Fruit fly (Drosophila melanogaster) whole organism, wandering third instar larva: ENCODE data around the gene Gale.

Source experiments
- CrebA ChIP-seq: fragments of 200-800 bp; sonication (Bioruptor generic); optimal IDR thresholded peaks from 2 replicates; lab custom pipeline; 2016; ENCODE audit warnings: missing biosample characterization, mild to moderate bottlenecking, missing genetic modification characterization, borderline replicate concordance
- Dfd ChIP-seq: fragments of >200 bp; optimal IDR thresholded peaks from 2 replicates; lab custom pipeline; 2017; ENCODE audit warnings: missing biosample characterization, missing genetic modification characterization
- Dif ChIP-seq: fragments of 200-275, 200-300 bp; sonication (Bioruptor generic); optimal IDR thresholded peaks from 2 replicates; lab custom pipeline; 2018; ENCODE audit warnings: missing biosample characterization, missing genetic modification characterization; ENCODE audit not compliant: partially characterized antibody
- GATAd ChIP-seq: sonication (Bioruptor generic); optimal IDR thresholded peaks from 2 replicates; lab custom pipeline; 2016; ENCODE audit warnings: missing biosample characterization, missing genetic modification characterization
- HLH106 ChIP-seq: fragments of 200-800 bp; optimal IDR thresholded peaks from 3 replicates; lab custom pipeline; 2019; ENCODE audit warnings: missing biosample characterization, mild to moderate bottlenecking, missing genetic modification characterization, moderate library complexity
- Hnf4 ChIP-seq: fragments of 200-800 bp; sonication (Bioruptor generic); optimal IDR thresholded peaks from 2 replicates; lab custom pipeline; 2016; ENCODE audit warnings: missing biosample characterization, mild to moderate bottlenecking, missing genetic modification characterization
- Hr78 ChIP-seq: fragments of >200 bp; optimal IDR thresholded peaks from 2 replicates; lab custom pipeline; 2017; ENCODE audit warnings: missing biosample characterization, missing genetic modification characterization
- Hr83 ChIP-seq: fragments of 200-300 bp; sonication (Bioruptor generic); optimal IDR thresholded peaks from 2 replicates; lab custom pipeline; 2016; ENCODE audit warnings: missing biosample characterization, mild to moderate bottlenecking, missing genetic modification characterization, moderate library complexity; ENCODE audit not compliant: poor library complexity, severe bottlenecking
- Jra ChIP-seq: sonication (Bioruptor generic); optimal IDR thresholded peaks from 2 replicates; lab custom pipeline; 2016; ENCODE audit warnings: missing biosample characterization, missing genetic modification characterization
- Mio ChIP-seq: sonication (Bioruptor generic); optimal IDR thresholded peaks from 2 replicates; lab custom pipeline; 2016; ENCODE audit warnings: missing biosample characterization, missing genetic modification characterization
- Myc ChIP-seq: fragments of >200 bp; optimal IDR thresholded peaks from 2 replicates; lab custom pipeline; 2017
- N ChIP-seq: fragments of >200 bp; optimal IDR thresholded peaks from 2 replicates; lab custom pipeline; 2018; ENCODE audit warnings: missing biosample characterization, missing external identifiers, missing genetic modification characterization
- OdsH ChIP-seq: fragments of 200-800 bp; sonication (Bioruptor generic); optimal IDR thresholded peaks from 2 replicates; lab custom pipeline; 2016; ENCODE audit warnings: missing biosample characterization, mild to moderate bottlenecking, missing genetic modification characterization
- Rel ChIP-seq, 2 experiments: fragments of 200-800 bp; sonication (Bioruptor generic) in 1 of 2; optimal IDR thresholded peaks; 2 replicates in 1 of 2; 3 replicates in 1 of 2; lab custom pipeline; 2016 to 2019; ENCODE audit warnings: mild to moderate bottlenecking in 2 of 2, missing biosample characterization in 2 of 2, missing genetic modification characterization in 2 of 2, moderate library complexity in 1 of 2
- Sp1 ChIP-seq: fragments of 200-800 bp; sonication (Bioruptor generic); optimal IDR thresholded peaks from 3 replicates; lab custom pipeline; 2019; ENCODE audit warnings: missing biosample characterization, mild to moderate bottlenecking, missing genetic modification characterization, moderate library complexity
- br ChIP-seq: fragments of 200-800 bp; sonication (Bioruptor generic); optimal IDR thresholded peaks from 2 replicates; lab custom pipeline; 2016; ENCODE audit warnings: missing biosample characterization, missing genetic modification characterization
- brk ChIP-seq: fragments of 200-800 bp; sonication (Bioruptor generic); optimal IDR thresholded peaks from 2 replicates; lab custom pipeline; 2016; ENCODE audit warnings: missing biosample characterization, mild to moderate bottlenecking, missing genetic modification characterization
- dl ChIP-seq, 2 experiments: fragments of 175-275, 200-275 bp in 1 of 2; fragments of 200-275 bp in 1 of 2; sonication (Bioruptor generic); optimal IDR thresholded peaks; lab custom pipeline; 2018; ENCODE audit warnings: mild to moderate bottlenecking in 2 of 2, missing biosample characterization in 2 of 2, missing genetic modification characterization in 2 of 2, moderate library complexity in 2 of 2; ENCODE audit not compliant: partially characterized antibody in 2 of 2, insufficient read depth in 1 of 2
- dmrt93B ChIP-seq: fragments of 200-800 bp; sonication (Bioruptor generic); optimal IDR thresholded peaks from 2 replicates; lab custom pipeline; 2018; ENCODE audit warnings: missing biosample characterization, mild to moderate bottlenecking, missing genetic modification characterization
- dsf ChIP-seq: sonication (Bioruptor generic); optimal IDR thresholded peaks from 2 replicates; lab custom pipeline; 2016; ENCODE audit warnings: missing biosample characterization, missing genetic modification characterization, borderline replicate concordance
- ey ChIP-seq: fragments of 200-800 bp; sonication (Bioruptor generic); optimal IDR thresholded peaks from 2 replicates; lab custom pipeline; 2016; ENCODE audit warnings: missing biosample characterization, missing genetic modification characterization
- foxo ChIP-seq, 2 experiments: fragments of 200-800 bp; sonication (Bioruptor generic); optimal IDR thresholded peaks; 2 replicates in 1 of 2; 3 replicates in 1 of 2; lab custom pipeline; 2016 to 2017; ENCODE audit warnings: missing biosample characterization in 2 of 2, missing genetic modification characterization in 2 of 2
- fru ChIP-seq: fragments of 200-800 bp; sonication (Bioruptor generic); optimal IDR thresholded peaks from 3 replicates; lab custom pipeline; 2016; ENCODE audit warnings: missing biosample characterization, mild to moderate bottlenecking, missing genetic modification characterization
- h ChIP-seq: fragments of 200-800 bp; sonication (Bioruptor generic); optimal IDR thresholded peaks from 3 replicates; lab custom pipeline; 2016; ENCODE audit warnings: missing biosample characterization, mild to moderate bottlenecking, missing genetic modification characterization
- jim ChIP-seq: fragments of 175-275, 200-325 bp; sonication (Bioruptor generic); optimal IDR thresholded peaks from 2 replicates; lab custom pipeline; 2016; ENCODE audit warnings: missing biosample characterization, mild to moderate bottlenecking, missing genetic modification characterization
- lola ChIP-seq: fragments of >200 bp; optimal IDR thresholded peaks from 2 replicates; lab custom pipeline; 2017; ENCODE audit warnings: missing biosample characterization, missing genetic modification characterization
- pan ChIP-seq: fragments of >200 bp; optimal IDR thresholded peaks from 2 replicates; lab custom pipeline; 2017
- psq ChIP-seq: fragments of 200-800 bp; sonication (Bioruptor generic); optimal IDR thresholded peaks from 3 replicates; lab custom pipeline; 2017; ENCODE audit warnings: missing biosample characterization, mild to moderate bottlenecking, missing genetic modification characterization, moderate library complexity
- rgr ChIP-seq: fragments of 200-800 bp; sonication (Bioruptor generic); optimal IDR thresholded peaks from 3 replicates; lab custom pipeline; 2016; ENCODE audit warnings: missing biosample characterization, mild to moderate bottlenecking, missing genetic modification characterization
- sage ChIP-seq: fragments of 200-800 bp; sonication (Bioruptor generic); optimal IDR thresholded peaks from 2 replicates; lab custom pipeline; 2016; ENCODE audit warnings: missing biosample characterization, mild to moderate bottlenecking, missing genetic modification characterization
- sv ChIP-seq: fragments of 200-800 bp; sonication (Bioruptor generic); optimal IDR thresholded peaks from 3 replicates; lab custom pipeline; 2016; ENCODE audit warnings: missing biosample characterization, missing genetic modification characterization
- tai ChIP-seq: sonication (Bioruptor generic); optimal IDR thresholded peaks from 2 replicates; lab custom pipeline; 2016; ENCODE audit warnings: missing biosample characterization, missing genetic modification characterization
- woc ChIP-seq: sonication (Bioruptor generic); optimal IDR thresholded peaks from 2 replicates; lab custom pipeline; 2016; ENCODE audit warnings: missing biosample characterization, mild to moderate bottlenecking, missing genetic modification characterization

Gene Gale

dm6 chr3L:627370-627769, 21.0 kb upstream of the Gale start:
- TF ChIP-seq Mio (GFP tag; lab: Kevin White, UChicago) (no peak), HLH106 (tag; lab: Kevin White, UChicago) (no peak), fru (GFP tag; lab: Kevin White, UChicago) (no peak), CrebA (GFP tag; lab: Kevin White, UChicago) (no peak), Hr83 (GFP tag; lab: Kevin White, UChicago) (no peak), lola (GFP tag; lab: Kevin White, UChicago) (no peak), OdsH (GFP tag; lab: Kevin White, UChicago) (no peak), woc (GFP tag; lab: Kevin White, UChicago) (no peak), Myc (no peak), dsf (GFP tag; lab: Kevin White, UChicago) (no peak), GATAd (GFP tag; lab: Kevin White, UChicago) (no peak), sage (no peak), psq (no peak), jim (GFP tag; lab: Kevin White, UChicago) (no peak), dl (GFP tag; optimal IDR thresholded peaks at IDR 0.05; lab: Kevin White, UChicago; ENCODE audit: insufficient read depth in 1 of 2, partially characterized antibody in 2 of 2) (no peak), Rel (GFP tag; optimal IDR thresholded peaks at IDR 0.05; lab: Kevin White, UChicago) (no peak), Rel (tag; optimal IDR thresholded peaks at IDR 0.05; lab: Kevin White, UChicago) (no peak), brk (GFP tag; lab: Kevin White, UChicago) (no peak), N (GFP tag; lab: Kevin White, UChicago) (no peak)

DNA sequence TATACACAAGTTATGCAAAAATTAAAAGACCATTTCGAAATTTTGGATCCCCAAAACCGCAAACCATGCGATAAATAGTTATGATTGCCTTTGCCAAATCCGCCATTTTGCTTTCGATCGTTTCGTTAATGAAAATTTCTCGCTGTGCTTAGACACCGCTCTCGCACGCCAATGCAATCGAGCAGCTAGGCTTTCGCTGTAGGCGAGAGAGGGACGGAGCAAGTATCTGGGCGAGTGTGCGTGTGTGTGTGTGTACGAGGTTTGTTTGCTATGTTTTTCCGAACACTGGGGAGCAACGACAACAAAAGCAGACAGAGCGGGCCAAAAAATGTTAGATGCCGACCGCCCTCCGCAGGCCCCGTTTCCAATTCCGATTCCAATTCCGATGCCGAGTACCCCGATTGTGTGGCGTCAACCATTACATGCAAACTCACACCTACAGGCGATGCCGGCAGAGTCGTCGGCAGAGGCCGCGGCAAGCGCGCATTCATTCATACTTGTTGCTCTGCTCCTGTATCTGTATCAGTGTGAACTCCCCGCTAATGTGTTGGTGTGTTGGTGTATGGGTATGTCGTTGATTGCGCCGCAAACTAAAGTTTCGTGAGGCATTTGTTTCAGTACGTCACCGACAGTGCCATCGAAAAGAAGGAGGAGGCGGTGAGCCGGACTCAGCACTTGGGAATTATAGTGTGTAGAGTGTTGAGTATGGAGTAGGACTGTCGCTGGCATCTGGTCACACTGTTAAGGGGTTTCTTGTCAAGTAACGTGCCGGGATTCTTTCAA, 20.3 kb upstream of the Gale start:
- TF ChIP-seq dsf (GFP tag; lab: Kevin White, UChicago) (no peak), N (GFP tag; lab: Kevin White, UChicago) (peak; percentile 85), Hnf4 (GFP tag; lab: Kevin White, UChicago) (peak; percentile 48), HLH106 (tag; lab: Kevin White, UChicago) (peak; percentile 28), psq (peak; percentile 67), tai (GFP tag; lab: Kevin White, UChicago) (no peak), foxo (GFP tag; optimal IDR thresholded peaks at IDR 0.05; lab: Kevin White, UChicago) (peak in 1 of 2 experiments; percentile 17), Sp1 (GFP tag; lab: Kevin White, UChicago) (peak; percentile 31), pan (lab: Kevin White, UChicago) (no peak), Jra (GFP tag; lab: Kevin White, UChicago) (no peak), rgr (GFP tag; lab: Kevin White, UChicago) (peak; percentile 31), dmrt93B (peak; percentile 6), dl (GFP tag; optimal IDR thresholded peaks at IDR 0.05; lab: Kevin White, UChicago; ENCODE audit: insufficient read depth in 1 of 2, partially characterized antibody in 2 of 2) (peak in 1 of 2 experiments; percentile 40), brk (GFP tag; lab: Kevin White, UChicago) (peak; percentile 62), woc (GFP tag; lab: Kevin White, UChicago) (peak; percentile 41), Dfd (GFP tag; lab: Kevin White, UChicago) (no peak), sage (no peak), Dif (GFP tag; lab: Kevin White, UChicago) (peak; percentile 19), Rel (GFP tag; optimal IDR thresholded peaks at IDR 0.05; lab: Kevin White, UChicago) (peak; percentile 61), Rel (tag; optimal IDR thresholded peaks at IDR 0.05; lab: Kevin White, UChicago) (peak; percentile 94), ey (GFP tag; lab: Kevin White, UChicago) (no peak), OdsH (GFP tag; lab: Kevin White, UChicago) (peak; percentile 43), h (GFP tag; lab: Kevin White, UChicago) (peak; percentile 37), br (GFP tag; lab: Kevin White, UChicago) (no peak), CrebA (GFP tag; lab: Kevin White, UChicago) (peak; percentile 81), sv (GFP tag; lab: Kevin White, UChicago) (peak; percentile 6), fru (GFP tag; lab: Kevin White, UChicago) (peak; percentile 57), Hr78 (GFP tag; lab: Kevin White, UChicago) (no peak), Hr83 (GFP tag; lab: Kevin White, UChicago) (peak; percentile 78)
